Fruit fly (Drosophila melanogaster): Measurements from ENCODE around the gene Phf7.

Gene Phf7

dm6 chrX:20140710-20141109 is 24.9 kb downstream of the Phf7 start, which contains the start of gene CG34332:
CG34332 (plus strand) TSS chrX:20141010.
- TF ChIP-seq noc (tag; optimal IDR thresholded peaks at IDR 0.05): no peak

- TF ChIP-seq noc (tag; optimal IDR thresholded peaks at IDR 0.05): no peak
Observed at dm6 chrX:20139493-20139892, 26.1 kb downstream of the Phf7 start, which contains the start of gene CG42583. CG42583 (plus strand) TSS chrX:20139793.

- TF ChIP-seq noc (tag; optimal IDR thresholded peaks at IDR 0.05): no peak
Observed at dm6 chrX:20133432-20133831, 32.2 kb downstream of the Phf7 start, which contains the start of gene CG15322. CG15322 (plus strand) TSS chrX:20133579.

DNA sequence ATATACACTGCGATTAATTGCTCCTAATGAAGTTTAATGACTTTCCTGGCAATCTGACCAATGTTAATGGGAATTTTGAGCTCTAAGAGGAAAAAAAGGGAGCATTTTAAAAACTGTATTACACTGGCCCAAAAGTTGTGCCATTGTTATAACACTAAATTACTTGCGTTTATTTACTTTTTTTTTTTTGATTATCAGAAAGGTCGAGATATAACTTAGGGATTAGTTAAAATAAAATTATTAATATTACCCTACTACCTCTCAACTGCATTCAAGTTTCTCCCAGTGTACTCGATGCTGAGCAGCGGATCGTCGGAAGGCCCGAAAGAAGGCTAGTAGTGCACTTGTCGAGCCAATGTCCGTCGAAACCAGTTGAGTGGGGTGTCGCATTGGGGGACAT is 35.1 kb downstream of the Phf7 start:
- no peak for TF ChIP-seq noc (tag; optimal IDR thresholded peaks at IDR 0.05)

dm6 chrX:20129554-20129953 is 36.1 kb downstream of the Phf7 start:
- TF ChIP-seq noc (tag; optimal IDR thresholded peaks at IDR 0.05): no peak

- TF ChIP-seq noc (tag; optimal IDR thresholded peaks at IDR 0.05): no peak
Observed at dm6 chrX:20122153-20122552, 43.5 kb downstream of the Phf7 start, which contains the start of gene CG34331. CG34331 (plus strand) TSS chrX:20122453.

dm6 chrX:20110475-20110874 is 55.2 kb downstream of the Phf7 start, which contains the start of gene karr:
karr (minus strand) TSS chrX:20110575.
- no peak for TF ChIP-seq noc (tag; optimal IDR thresholded peaks at IDR 0.05)

All from whole organism, larva.